Worm (Caenorhabditis elegans) whole organism, late embryonic: ENCODE measurements around the gene tag-196.

ENCODE experiments used
- C08G9.2 ChIP-seq: sonication (generic microtip); optimal IDR thresholded peaks from 2 replicates; lab custom pipeline; 2016; ENCODE audit warnings: mild to moderate bottlenecking, missing genetic modification characterization, moderate library complexity, missing compliant biosample characterization
- C38D4.7 ChIP-seq: fragments of 200-800 bp; sonication (Bioruptor generic); optimal IDR thresholded peaks from 2 replicates; lab custom pipeline; 2018; ENCODE audit warnings: mild to moderate bottlenecking, missing genetic modification characterization, moderate library complexity, missing compliant biosample characterization
- F13H6.1 ChIP-seq: sonication (generic microtip); optimal IDR thresholded peaks from 2 replicates; lab custom pipeline; 2016; ENCODE audit warnings: missing genetic modification characterization, missing compliant biosample characterization
- K09A11.1 ChIP-seq: sonication (generic microtip); optimal IDR thresholded peaks from 2 replicates; lab custom pipeline; 2017; ENCODE audit warnings: antibody characterized with exemption, mild to moderate bottlenecking, missing genetic modification characterization, missing compliant biosample characterization; ENCODE audit not compliant: insufficient read depth
- T23F11.4 ChIP-seq: fragments of 200-800 bp; sonication (Bioruptor generic); optimal IDR thresholded peaks from 2 replicates; lab custom pipeline; 2018; ENCODE audit warnings: mild to moderate bottlenecking, missing genetic modification characterization, missing compliant biosample characterization
- ceh-2 ChIP-seq: sonication (generic microtip); optimal IDR thresholded peaks from 2 replicates; lab custom pipeline; 2016; ENCODE audit warnings: missing genotype, missing genetic modification characterization, missing compliant biosample characterization
- ceh-24 ChIP-seq: sonication (generic microtip); optimal IDR thresholded peaks from 2 replicates; lab custom pipeline; 2016; ENCODE audit warnings: mild to moderate bottlenecking, missing genetic modification characterization, missing compliant biosample characterization
- ceh-31 ChIP-seq: sonication (generic microtip); optimal IDR thresholded peaks from 2 replicates; lab custom pipeline; 2016; ENCODE audit warnings: missing genetic modification characterization, missing compliant biosample characterization
- ceh-34 ChIP-seq: sonication (generic microtip); optimal IDR thresholded peaks from 2 replicates; lab custom pipeline; 2016; ENCODE audit warnings: mild to moderate bottlenecking, missing genetic modification characterization, missing compliant biosample characterization
- ceh-6 ChIP-seq: fragments of 200-800 bp; sonication (Bioruptor generic); optimal IDR thresholded peaks from 2 replicates; lab custom pipeline; 2018; ENCODE audit warnings: mild to moderate bottlenecking, missing genetic modification characterization, missing compliant biosample characterization
- ceh-9 ChIP-seq: sonication (generic microtip); optimal IDR thresholded peaks from 2 replicates; lab custom pipeline; 2016; ENCODE audit warnings: mild to moderate bottlenecking, missing genetic modification characterization, inconsistent platforms, missing compliant biosample characterization
- dve-1 ChIP-seq: sonication (generic microtip); optimal IDR thresholded peaks from 2 replicates; lab custom pipeline; 2017; ENCODE audit warnings: antibody characterized with exemption, mild to moderate bottlenecking, missing genetic modification characterization, missing compliant biosample characterization
- elt-2 ChIP-seq: sonication (generic microtip); optimal IDR thresholded peaks from 2 replicates; lab custom pipeline; 2016; ENCODE audit warnings: missing genetic modification reagents, missing genetic modification characterization, missing compliant biosample characterization
- elt-4 ChIP-seq: sonication (generic microtip); optimal IDR thresholded peaks from 2 replicates; lab custom pipeline; 2016; ENCODE audit warnings: missing genetic modification characterization, missing compliant biosample characterization
- eyg-1 ChIP-seq: sonication (generic microtip); optimal IDR thresholded peaks from 2 replicates; lab custom pipeline; 2016; ENCODE audit warnings: missing genotype, missing genetic modification characterization, missing compliant biosample characterization
- fax-1 ChIP-seq: sonication (generic microtip); optimal IDR thresholded peaks from 2 replicates; lab custom pipeline; 2016; ENCODE audit warnings: missing genotype, missing genetic modification characterization, missing compliant biosample characterization
- fkh-6 ChIP-seq: sonication (generic microtip); optimal IDR thresholded peaks from 2 replicates; lab custom pipeline; 2016; ENCODE audit warnings: missing genetic modification characterization, missing compliant biosample characterization
- hlh-13 ChIP-seq: fragments of 200-800 bp; sonication (Bioruptor generic); optimal IDR thresholded peaks from 2 replicates; lab custom pipeline; 2018; ENCODE audit warnings: mild to moderate bottlenecking, missing genetic modification characterization, missing compliant biosample characterization
- hlh-15 ChIP-seq: sonication (generic microtip); optimal IDR thresholded peaks from 2 replicates; lab custom pipeline; 2016; ENCODE audit warnings: missing genetic modification characterization, missing compliant biosample characterization
- hlh-30 ChIP-seq: sonication (generic microtip); optimal IDR thresholded peaks from 2 replicates; lab custom pipeline; 2017; ENCODE audit warnings: antibody characterized with exemption, missing genetic modification characterization, missing compliant biosample characterization; ENCODE audit not compliant: insufficient read depth
- hlh-6 ChIP-seq: sonication (generic microtip); optimal IDR thresholded peaks from 2 replicates; lab custom pipeline; 2016; ENCODE audit warnings: missing genotype, missing genetic modification characterization, missing compliant biosample characterization
- hlh-8 ChIP-seq: sonication (generic microtip); optimal IDR thresholded peaks from 2 replicates; lab custom pipeline; 2016; ENCODE audit warnings: missing genotype, missing genetic modification characterization, missing compliant biosample characterization
- mec-3 ChIP-seq: sonication (generic microtip); optimal IDR thresholded peaks from 2 replicates; lab custom pipeline; 2016; ENCODE audit warnings: borderline replicate concordance, missing genetic modification characterization, missing compliant biosample characterization
- nfya-1 ChIP-seq: sonication (generic microtip); optimal IDR thresholded peaks from 2 replicates; lab custom pipeline; 2017; ENCODE audit warnings: missing genetic modification characterization, mild to moderate bottlenecking, missing compliant biosample characterization, antibody characterized with exemption, moderate library complexity
- npax-4 ChIP-seq: sonication (generic microtip); optimal IDR thresholded peaks from 2 replicates; lab custom pipeline; 2016; ENCODE audit warnings: missing genetic modification characterization, missing compliant biosample characterization
- odd-2 ChIP-seq: sonication (generic microtip); optimal IDR thresholded peaks from 2 replicates; lab custom pipeline; 2017; ENCODE audit warnings: antibody characterized with exemption, mild to moderate bottlenecking, missing genetic modification characterization, missing compliant biosample characterization
- pat-9 ChIP-seq: fragments of 200-800 bp; sonication (Bioruptor generic); optimal IDR thresholded peaks from 2 replicates; lab custom pipeline; 2018; ENCODE audit warnings: mild to moderate bottlenecking, missing genetic modification characterization, moderate library complexity, missing compliant biosample characterization
- pax-1 ChIP-seq: fragments of 150-350 bp; optimal IDR thresholded peaks from 2 replicates; lab custom pipeline; 2014; ENCODE audit warnings: missing biosample characterization, missing genetic modification characterization
- pha-2 ChIP-seq: sonication (generic microtip); optimal IDR thresholded peaks from 2 replicates; lab custom pipeline; 2017; ENCODE audit warnings: mild to moderate bottlenecking, missing genetic modification characterization, missing compliant biosample characterization
- pha-4 ChIP-seq: fragments of 150-350 bp; optimal IDR thresholded peaks from 2 replicates; lab custom pipeline; 2018; ENCODE audit warnings: missing biosample characterization, missing genetic modification reagents, missing genetic modification characterization
- pqm-1 ChIP-seq: sonication (generic microtip); optimal IDR thresholded peaks from 2 replicates; lab custom pipeline; 2016; ENCODE audit warnings: missing genetic modification characterization, missing compliant biosample characterization
- pros-1 ChIP-seq: fragments of 150-350 bp; optimal IDR thresholded peaks from 2 replicates; lab custom pipeline; 2014; ENCODE audit warnings: missing biosample characterization, missing genetic modification reagents, missing genetic modification characterization
- sdc-2 ChIP-seq: sonication (generic microtip); optimal IDR thresholded peaks from 2 replicates; lab custom pipeline; 2016; ENCODE audit warnings: missing genotype, missing genetic modification characterization, missing compliant biosample characterization
- sox-2 ChIP-seq: fragments of 200-800 bp; sonication (Bioruptor generic); IDR thresholded peaks from 2 replicates; pipeline ENCODE4 v1.3.6; 2022; ENCODE audit warnings: missing genetic modification reagents, missing genetic modification characterization, missing compliant biosample characterization
- sox-4 ChIP-seq: sonication (generic microtip); optimal IDR thresholded peaks from 2 replicates; lab custom pipeline; 2017; ENCODE audit warnings: mild to moderate bottlenecking, missing genetic modification characterization, inconsistent platforms, missing compliant biosample characterization
- ttx-3 ChIP-seq: sonication (generic microtip); optimal IDR thresholded peaks from 2 replicates; lab custom pipeline; 2016; ENCODE audit warnings: missing genetic modification reagents, missing genetic modification characterization, missing compliant biosample characterization
- unc-3 ChIP-seq, 2 experiments: fragments of 200-800 bp in 1 of 2; sonication (Bioruptor generic) in 1 of 2; sonication (generic microtip) in 1 of 2; conservative IDR thresholded peaks in 1 of 2; optimal IDR thresholded peaks in 1 of 2; 2 replicates each; pipeline versions ENCODE4 v1.3.6 to Lab custom; 2016 to 2022; ENCODE audit warnings: missing compliant biosample characterization in 2 of 2, missing genetic modification characterization in 2 of 2, missing genetic modification reagents in 1 of 2
- unc-42 ChIP-seq: sonication (generic microtip); optimal IDR thresholded peaks from 2 replicates; lab custom pipeline; 2016; ENCODE audit warnings: missing genotype, missing genetic modification characterization, missing compliant biosample characterization
- unc-55 ChIP-seq: sonication (generic microtip); optimal IDR thresholded peaks from 2 replicates; lab custom pipeline; 2017; ENCODE audit warnings: missing biosample characterization, missing genetic modification reagents, missing genetic modification characterization
- zip-5 ChIP-seq: sonication (generic microtip); optimal IDR thresholded peaks from 2 replicates; lab custom pipeline; 2016; ENCODE audit warnings: missing genetic modification characterization, missing compliant biosample characterization
- ztf-16 ChIP-seq: sonication (generic microtip); optimal IDR thresholded peaks from 2 replicates; lab custom pipeline; 2017; ENCODE audit warnings: missing genetic modification characterization, missing compliant biosample characterization

Gene tag-196

DNA sequence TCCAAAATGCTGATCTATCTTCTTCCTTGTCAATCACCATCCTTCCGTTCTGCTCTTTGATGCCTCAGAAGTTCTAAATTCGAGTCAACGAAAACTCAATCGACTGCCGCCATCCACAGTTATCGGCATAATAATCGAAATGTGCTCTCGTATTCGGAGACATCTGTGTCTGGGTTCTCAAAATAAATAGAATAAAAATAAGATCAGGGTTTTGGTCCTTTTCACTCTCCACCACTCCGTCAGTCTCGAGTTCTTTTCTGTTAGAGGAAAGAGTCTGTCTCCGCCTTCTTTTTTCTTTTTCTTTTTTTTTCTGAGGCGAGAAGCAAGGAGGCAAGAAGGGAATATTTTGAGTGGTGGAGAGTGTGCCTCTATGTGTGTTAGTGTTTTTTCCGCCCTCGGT, 29.0 kb downstream of the tag-196 start, which contains the start of gene F41E6.17:
F41E6.17 (plus strand) TSS at position 348 of the 400 bp plus-strand sequence.
- no peak for TF ChIP-seq sox-4
- TF ChIP-seq C08G9.2 (tag; lab: Kevin White, UChicago): no peak
- TF ChIP-seq ztf-16 (tag; lab: Kevin White, UChicago): no peak
- TF ChIP-seq sdc-2 (tag; lab: Kevin White, UChicago): no peak
- TF ChIP-seq unc-42 (tag; lab: Kevin White, UChicago): peak; percentile 62
- no peak for TF ChIP-seq elt-4 (tag; lab: Kevin White, UChicago)
- TF ChIP-seq, all 69 proteins: peak for 1

DNA sequence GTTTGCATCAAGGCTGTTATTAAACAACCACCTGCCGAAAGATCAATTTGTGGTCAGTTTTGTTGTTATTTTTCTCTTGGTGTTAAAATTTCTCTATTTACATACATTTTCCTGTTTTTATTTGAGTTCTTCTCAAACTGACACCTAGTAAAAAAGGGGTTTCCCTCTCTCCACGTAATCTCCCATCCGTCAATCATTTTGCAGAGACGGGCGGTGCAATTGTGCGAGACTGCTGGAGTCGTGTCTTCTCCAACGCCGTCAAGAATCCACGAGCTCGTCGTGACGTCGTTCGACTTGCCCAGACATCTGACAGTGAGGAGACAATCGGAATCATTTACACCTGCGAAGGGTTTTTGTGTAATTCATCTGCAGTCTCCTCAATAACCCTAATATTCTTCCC, 31.7 kb downstream of the tag-196 start:
- TF ChIP-seq unc-55 (GFP tag; lab: Kevin White, UChicago): peak; percentile 12
- no peak for TF ChIP-seq ceh-2 (tag; lab: Kevin White, UChicago)

DNA sequence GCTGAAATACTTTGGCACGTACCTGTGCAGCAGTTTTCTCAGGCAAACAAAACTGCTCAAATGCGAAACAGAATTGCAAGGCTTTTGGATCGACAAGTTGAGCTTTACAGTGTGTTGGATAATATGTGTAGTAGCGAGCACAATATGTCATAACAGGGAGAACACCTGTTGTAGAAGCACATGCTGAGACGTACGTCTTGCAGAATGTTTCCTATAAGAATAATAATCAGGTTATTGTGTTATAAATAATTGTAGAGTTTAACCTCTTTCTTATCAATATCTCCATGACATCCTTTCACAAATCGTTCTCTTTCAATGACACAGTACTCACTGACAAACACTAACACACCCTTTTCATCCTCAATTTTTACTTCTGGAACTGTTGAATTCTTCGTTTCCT, 32.9 kb downstream of the tag-196 start:
- TF ChIP-seq pqm-1 (tag; lab: Kevin White, UChicago) (no peak), mec-3 (tag; lab: Kevin White, UChicago) (no peak), ttx-3 (tag; lab: Kevin White, UChicago) (no peak), pha-2 (no peak), npax-4 (tag; lab: Kevin White, UChicago) (no peak), fkh-6 (tag; lab: Kevin White, UChicago) (no peak), K09A11.1 (tag; lab: Kevin White, UChicago) (no peak)

DNA sequence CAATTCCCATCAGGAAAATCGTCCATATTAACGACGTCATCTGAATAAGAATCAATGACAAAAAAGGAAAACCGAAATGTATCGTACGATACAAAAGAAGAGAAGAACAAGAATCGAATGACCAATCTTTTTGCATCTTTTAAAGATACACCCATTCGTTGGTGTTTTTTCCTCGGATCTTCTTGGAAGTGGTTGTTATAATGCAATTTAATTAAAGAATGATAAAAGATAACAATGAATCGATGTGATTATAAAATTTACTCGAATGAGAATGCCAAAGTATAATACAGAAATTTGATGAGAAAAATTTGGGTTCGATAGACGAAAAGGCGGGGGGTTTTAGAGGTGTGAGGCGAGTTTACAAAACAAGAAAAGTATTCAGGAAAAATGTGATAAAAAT, 34.3 kb downstream of the tag-196 start, which contains the start of gene F41E6.12:
F41E6.12 (minus strand) TSS at position 101 of the 400 bp plus-strand sequence.
- no peak for TF ChIP-seq ceh-24 (tag; lab: Kevin White, UChicago)
- TF ChIP-seq hlh-13 (GFP tag; lab: Kevin White, UChicago): no peak
- TF ChIP-seq pha-4 (tag; lab: Kevin White, UChicago): no peak
- TF ChIP-seq nfya-1 (tag; lab: Kevin White, UChicago): no peak
- TF ChIP-seq, all 69 proteins: peak for 0

DNA sequence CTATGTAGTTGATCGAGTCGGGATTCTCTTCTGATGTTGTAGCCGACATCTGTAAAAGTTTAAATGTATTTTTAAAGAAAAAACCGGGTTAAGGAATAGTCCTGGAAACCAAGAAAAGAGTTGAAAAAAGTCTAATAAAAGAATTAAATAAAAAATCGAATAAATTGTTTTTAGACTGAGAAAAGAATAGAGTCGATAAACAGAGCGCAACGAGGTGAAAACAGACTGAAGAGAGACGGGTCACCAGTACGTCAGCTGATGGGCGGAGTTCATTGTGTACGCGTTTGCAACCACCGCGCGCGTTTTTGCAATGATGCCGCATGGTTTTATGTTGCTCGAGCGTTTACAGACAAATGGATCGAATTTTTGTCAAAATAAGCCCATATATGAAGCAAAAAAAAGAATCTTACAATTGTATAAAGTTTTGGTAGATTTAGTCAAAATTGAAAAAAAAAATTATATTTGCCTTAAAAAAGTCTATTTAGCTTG, 36.6 kb downstream of the tag-196 start, which contains the start of gene atg-18:
atg-18 (minus strand) TSS at position 51 of the 489 bp plus-strand sequence.
- no peak for TF ChIP-seq ceh-9 (tag; lab: Kevin White, UChicago)
- peak; percentile 14 for TF ChIP-seq pha-2
- TF ChIP-seq C08G9.2 (tag; lab: Kevin White, UChicago): no peak
- peak; percentile 56 for TF ChIP-seq hlh-8 (tag; lab: Kevin White, UChicago)
- TF ChIP-seq pha-4 (tag; lab: Kevin White, UChicago): no peak
- TF ChIP-seq sox-2 (GFP tag; lab: Robert Waterston, UW): no peak
- TF ChIP-seq npax-4 (tag; lab: Kevin White, UChicago): no peak
- TF ChIP-seq ceh-2 (tag; lab: Kevin White, UChicago): peak; percentile 68
- no peak for TF ChIP-seq ceh-24 (tag; lab: Kevin White, UChicago)
- no peak for TF ChIP-seq unc-3 (GFP tag; conservative IDR thresholded peaks at IDR 0.05; lab: Robert Waterston, UW)
- TF ChIP-seq unc-3 (tag; optimal IDR thresholded peaks at IDR 0.05; lab: Kevin White, UChicago): peak; percentile 63
- TF ChIP-seq zip-5: no peak
- TF ChIP-seq pax-1: no peak
- TF ChIP-seq elt-2 (tag; lab: Kevin White, UChicago): peak; percentile 81
- TF ChIP-seq pros-1: no peak
- peak; percentile 39 for TF ChIP-seq C38D4.7
- TF ChIP-seq hlh-6 (tag; lab: Kevin White, UChicago): peak; percentile 37
- TF ChIP-seq elt-4 (tag; lab: Kevin White, UChicago): no peak
- peak; percentile 21 for TF ChIP-seq pat-9
- TF ChIP-seq ceh-6: no peak
- TF ChIP-seq eyg-1 (tag; lab: Kevin White, UChicago): no peak
- peak; percentile 21 for TF ChIP-seq sdc-2 (tag; lab: Kevin White, UChicago)
- TF ChIP-seq ceh-34 (tag; lab: Kevin White, UChicago): peak; percentile 86
- TF ChIP-seq hlh-15: peak; percentile 32
- peak; percentile 20 for TF ChIP-seq odd-2 (tag; lab: Kevin White, UChicago)
- TF ChIP-seq T23F11.4 (GFP tag; lab: Kevin White, UChicago): no peak
- TF ChIP-seq dve-1: no peak
- TF ChIP-seq hlh-30 (tag; lab: Kevin White, UChicago): peak; percentile 95
- TF ChIP-seq F13H6.1 (tag; lab: Kevin White, UChicago): peak; percentile 55
- TF ChIP-seq K09A11.1 (tag; lab: Kevin White, UChicago): peak; percentile 80
- TF ChIP-seq fax-1: peak; percentile 50
- TF ChIP-seq ceh-31 (tag; lab: Kevin White, UChicago): peak; percentile 81
- peak; percentile 49 for TF ChIP-seq unc-42 (tag; lab: Kevin White, UChicago)
